Fruit fly (Drosophila melanogaster): ENCODE data around the gene emb.

emb gene

dm6 chr2L:8361204-8361952, 42.0 kb upstream of the emb start (continued):
- no peak for TF ChIP-seq CG17912 (GFP tag; optimal IDR thresholded peaks at IDR 0.05)
- no peak for TF ChIP-seq Dfd (GFP tag; optimal IDR thresholded peaks at IDR 0.05)
- no peak for TF ChIP-seq CG8765 (GFP tag; IDR thresholded peaks at IDR 0.05)
- TF ChIP-seq CG12071 (GFP tag; optimal IDR thresholded peaks at IDR 0.05) = no peak
- peak; percentile 2 for TF ChIP-seq CG7987 (GFP tag; optimal IDR thresholded peaks at IDR 0.05)
- TF ChIP-seq CG10543 (GFP tag; optimal IDR thresholded peaks at IDR 0.05) = no peak
- peak; percentile 6 for TF ChIP-seq org-1 (GFP tag; optimal IDR thresholded peaks at IDR 0.05)
- peak; percentile 10 for TF ChIP-seq CG17385 (GFP tag; optimal IDR thresholded peaks at IDR 0.05)
- TF ChIP-seq Atf6 (GFP tag; IDR thresholded peaks at IDR 0.05) = no peak
- TF ChIP-seq pho (GFP tag; optimal IDR thresholded peaks at IDR 0.05) = peak; percentile 15
- TF ChIP-seq CG2199 (GFP tag; IDR thresholded peaks at IDR 0.05) = peak; percentile 38; the same call in 1 of the 3 replicates
- no peak for TF ChIP-seq CG18764 (GFP tag; optimal IDR thresholded peaks at IDR 0.05)
- TF ChIP-seq toy (GFP tag; IDR thresholded peaks at IDR 0.05) = no peak
- TF ChIP-seq CG10267 (tag; optimal IDR thresholded peaks at IDR 0.05) = peak; percentile 15
- TF ChIP-seq CG6791 (GFP tag; IDR thresholded peaks at IDR 0.05; ENCODE audit: partially characterized antibody) = no peak
- TF ChIP-seq TFAM (GFP tag; optimal IDR thresholded peaks at IDR 0.05) = no peak
- TF ChIP-seq CG33557 (GFP tag; optimal IDR thresholded peaks at IDR 0.05) = no peak
- no peak for TF ChIP-seq h (optimal IDR thresholded peaks at IDR 0.05)
- peak; percentile 16 for TF ChIP-seq CG10209 (GFP tag; optimal IDR thresholded peaks at IDR 0.05)
- TF ChIP-seq H15 (GFP tag; IDR thresholded peaks at IDR 0.05) = no peak
- TF ChIP-seq fd102C (GFP tag; optimal IDR thresholded peaks at IDR 0.05) = no peak
- no peak for TF ChIP-seq wor (GFP tag; IDR thresholded peaks at IDR 0.05)
- no peak for TF ChIP-seq Awh (GFP tag; IDR thresholded peaks at IDR 0.05)
- no peak for TF ChIP-seq gro (GFP tag; optimal IDR thresholded peaks at IDR 0.05)
- peak; percentile 46 for TF ChIP-seq nmo (GFP tag; optimal IDR thresholded peaks at IDR 0.05)
- TF ChIP-seq CG31365 (tag; optimal IDR thresholded peaks at IDR 0.05) = no peak
- peak; percentile 4 for TF ChIP-seq crc (GFP tag; optimal IDR thresholded peaks at IDR 0.05)
- no peak for TF ChIP-seq br (optimal IDR thresholded peaks at IDR 0.05)
- TF ChIP-seq insv (GFP tag; optimal IDR thresholded peaks at IDR 0.05) = no peak
- TF ChIP-seq CG3847 (GFP tag; IDR thresholded peaks at IDR 0.05) = no peak
- TF ChIP-seq Abd-B (GFP tag; optimal IDR thresholded peaks at IDR 0.05) = no peak
- TF ChIP-seq CG7357 (GFP tag; IDR thresholded peaks at IDR 0.05) = no peak
- no peak for TF ChIP-seq schlank (tag; optimal IDR thresholded peaks at IDR 0.05)
- TF ChIP-seq CG9727 (GFP tag; optimal IDR thresholded peaks at IDR 0.05) = peak; percentile 45
- TF ChIP-seq mld (GFP tag; IDR thresholded peaks at IDR 0.05; ENCODE audit: partially characterized antibody) = no peak
- TF ChIP-seq Xrp1 (GFP tag; IDR thresholded peaks at IDR 0.05) = no peak
- TF ChIP-seq CG34376 (GFP tag; optimal IDR thresholded peaks at IDR 0.05) = no peak
- no peak for TF ChIP-seq CG4707 (GFP tag; optimal IDR thresholded peaks at IDR 0.05)
- peak; percentile 46 for TF ChIP-seq kni (GFP tag; optimal IDR thresholded peaks at IDR 0.05)
- TF ChIP-seq fd64A (GFP tag; optimal IDR thresholded peaks at IDR 0.05) = peak; percentile 62
- no peak for TF ChIP-seq CG15514 (GFP tag; optimal IDR thresholded peaks at IDR 0.05)
- no peak for TF ChIP-seq sima (GFP tag; optimal IDR thresholded peaks at IDR 0.05)
- TF ChIP-seq CG12236 (GFP tag; optimal IDR thresholded peaks at IDR 0.05) = no peak
- TF ChIP-seq Bteb2 (GFP tag; optimal IDR thresholded peaks at IDR 0.05) = no peak
- no peak for TF ChIP-seq knrl (GFP tag; IDR thresholded peaks at IDR 0.05; ENCODE audit: partially characterized antibody)
- peak; percentile 20 for TF ChIP-seq CG12659 (GFP tag; optimal IDR thresholded peaks at IDR 0.05)
- TF ChIP-seq CG10979 (tag; optimal IDR thresholded peaks at IDR 0.05) = peak; percentile 35
- TF ChIP-seq so (GFP tag; IDR thresholded peaks at IDR 0.05) = no peak
- no peak for TF ChIP-seq CG10147 (GFP tag; optimal IDR thresholded peaks at IDR 0.05)
- TF ChIP-seq pros (GFP tag; optimal IDR thresholded peaks at IDR 0.05) = peak; percentile 51
